Worm (Caenorhabditis elegans): ENCODE data around the gene W07G1.7.

Gene W07G1.7

DNA sequence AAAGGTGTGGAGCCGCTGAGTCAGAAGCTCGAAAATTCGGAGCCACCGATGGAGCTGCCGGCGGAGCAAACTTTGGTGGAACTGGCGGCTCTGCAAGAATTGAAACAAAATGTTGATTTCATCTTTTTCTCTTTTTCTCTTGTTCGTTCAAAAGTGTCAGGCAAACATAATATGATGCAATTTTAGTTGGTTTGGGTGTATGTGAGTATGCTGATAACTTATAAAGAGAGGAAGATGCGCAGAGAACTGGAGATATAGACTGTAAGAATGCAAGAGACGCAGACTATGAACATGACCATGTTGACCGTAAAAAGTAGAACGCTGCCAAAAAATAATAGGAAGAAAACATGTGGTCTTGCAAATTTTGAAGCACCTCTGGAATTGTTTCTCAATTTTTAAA, 12.1 kb downstream of the W07G1.7 start (continued):
- TF ChIP-seq F26F4.8 (GFP tag; conservative IDR thresholded peaks at IDR 0.05) (no peak), nhr-6 (tag; optimal IDR thresholded peaks at IDR 0.05) (peak; percentile 85), aha-1 (tag) (peak; percentile 63), snpc-4 (tag; optimal IDR thresholded peaks at IDR 0.05) (no peak), ama-1 (optimal IDR thresholded peaks at IDR 0.05) (no peak), dve-1 (tag; optimal IDR thresholded peaks at IDR 0.05; ENCODE audit: insufficient read depth) (peak; percentile 91), madf-5 (GFP tag; IDR thresholded peaks at IDR 0.05) (no peak), zag-1 (tag; optimal IDR thresholded peaks at IDR 0.05) (no peak), nhr-42 (GFP tag; IDR thresholded peaks at IDR 0.05) (no peak), jun-1 (tag; optimal IDR thresholded peaks at IDR 0.05) (peak; percentile 7), unc-62 (GFP tag; optimal IDR thresholded peaks at IDR 0.05 in 1 of 2) (peak in 1 of 2 experiments; percentile 39), unc-62 (tag; optimal IDR thresholded peaks at IDR 0.05) (no peak), nhr-11 (tag; optimal IDR thresholded peaks at IDR 0.05) (no peak), mes-2 (tag; optimal IDR thresholded peaks at IDR 0.05; ENCODE audit: poor library complexity, severe bottlenecking) (peak; percentile 49), php-3 (GFP tag; IDR thresholded peaks at IDR 0.05) (peak; percentile 47; the same call in 1 of the 2 replicates), skn-1 (tag; optimal IDR thresholded peaks at IDR 0.05) (no peak), spr-1 (tag; optimal IDR thresholded peaks at IDR 0.05) (no peak), mep-1 (tag; optimal IDR thresholded peaks at IDR 0.05) (peak; percentile 77), lim-7 (GFP tag; IDR thresholded peaks at IDR 0.05) (no peak), lir-3 (tag; optimal IDR thresholded peaks at IDR 0.05) (no peak), hlh-11 (tag; optimal IDR thresholded peaks at IDR 0.05) (peak; percentile 85), tag-97 (GFP tag; IDR thresholded peaks at IDR 0.05) (no peak), zfp-3 (GFP tag; conservative IDR thresholded peaks at IDR 0.05) (no peak), ceh-28 (tag; optimal IDR thresholded peaks at IDR 0.05) (no peak), mxl-2 (GFP tag; conservative IDR thresholded peaks at IDR 0.05) (no peak), hif-1 (tag; optimal IDR thresholded peaks at IDR 0.05) (peak in 1 of 2 experiments; percentile 63), ZK546.5 (tag; optimal IDR thresholded peaks at IDR 0.05) (no peak), egl-43 (GFP tag; IDR thresholded peaks at IDR 0.05) (no peak), gei-8 (GFP tag; optimal IDR thresholded peaks at IDR 0.05) (no peak), nhr-41 (GFP tag; IDR thresholded peaks at IDR 0.05) (no peak), nhr-76 (tag; optimal IDR thresholded peaks at IDR 0.05) (no peak), lin-1 (GFP tag; IDR thresholded peaks at IDR 0.05) (peak; percentile 51; the same call in 1 of the 2 replicates), zfp-2 (tag; optimal IDR thresholded peaks at IDR 0.05) (no peak), lin-39 (tag; optimal IDR thresholded peaks at IDR 0.05) (no peak), mxl-3 (GFP tag; optimal IDR thresholded peaks at IDR 0.05) (peak; percentile 39), nhr-237 (tag; optimal IDR thresholded peaks at IDR 0.05) (no peak), R02D3.7 (tag; optimal IDR thresholded peaks at IDR 0.05) (no peak), Y48G9A.11 (GFP tag; IDR thresholded peaks at IDR 0.05) (no peak), egl-27 (tag; optimal IDR thresholded peaks at IDR 0.05) (no peak), D1046.2 (GFP tag; IDR thresholded peaks at IDR 0.05) (no peak), T20F7.1 (GFP tag; optimal IDR thresholded peaks at IDR 0.05) (no peak), ceh-44 (GFP tag; IDR thresholded peaks at IDR 0.05) (no peak), mdl-1 (tag; optimal IDR thresholded peaks at IDR 0.05) (peak in 1 of 2 experiments; percentile 33), ztf-11 (tag; optimal IDR thresholded peaks at IDR 0.05) (no peak), spr-3 (GFP tag; optimal IDR thresholded peaks at IDR 0.05) (no peak), ceh-82 (tag; optimal IDR thresholded peaks at IDR 0.05) (no peak), unc-130 (GFP tag; optimal IDR thresholded peaks at IDR 0.05) (no peak), ceh-32 (tag; optimal IDR thresholded peaks at IDR 0.05; ENCODE audit: poor library complexity) (no peak), Y75B8A.6 (GFP tag; IDR thresholded peaks at IDR 0.05) (no peak), unc-39 (tag; optimal IDR thresholded peaks at IDR 0.05) (no peak), set-16 (GFP tag; IDR thresholded peaks at IDR 0.05) (peak; percentile 11; the same call in 1 of the 2 replicates), nhr-10 (tag; optimal IDR thresholded peaks at IDR 0.05) (no peak), duxl-1 (tag; optimal IDR thresholded peaks at IDR 0.05; ENCODE audit: poor library complexity) (no peak)

Data from whole organism, L4 larva.